Fruit fly (Drosophila melanogaster): ENCODE data around the gene Nubp2.

DNA sequence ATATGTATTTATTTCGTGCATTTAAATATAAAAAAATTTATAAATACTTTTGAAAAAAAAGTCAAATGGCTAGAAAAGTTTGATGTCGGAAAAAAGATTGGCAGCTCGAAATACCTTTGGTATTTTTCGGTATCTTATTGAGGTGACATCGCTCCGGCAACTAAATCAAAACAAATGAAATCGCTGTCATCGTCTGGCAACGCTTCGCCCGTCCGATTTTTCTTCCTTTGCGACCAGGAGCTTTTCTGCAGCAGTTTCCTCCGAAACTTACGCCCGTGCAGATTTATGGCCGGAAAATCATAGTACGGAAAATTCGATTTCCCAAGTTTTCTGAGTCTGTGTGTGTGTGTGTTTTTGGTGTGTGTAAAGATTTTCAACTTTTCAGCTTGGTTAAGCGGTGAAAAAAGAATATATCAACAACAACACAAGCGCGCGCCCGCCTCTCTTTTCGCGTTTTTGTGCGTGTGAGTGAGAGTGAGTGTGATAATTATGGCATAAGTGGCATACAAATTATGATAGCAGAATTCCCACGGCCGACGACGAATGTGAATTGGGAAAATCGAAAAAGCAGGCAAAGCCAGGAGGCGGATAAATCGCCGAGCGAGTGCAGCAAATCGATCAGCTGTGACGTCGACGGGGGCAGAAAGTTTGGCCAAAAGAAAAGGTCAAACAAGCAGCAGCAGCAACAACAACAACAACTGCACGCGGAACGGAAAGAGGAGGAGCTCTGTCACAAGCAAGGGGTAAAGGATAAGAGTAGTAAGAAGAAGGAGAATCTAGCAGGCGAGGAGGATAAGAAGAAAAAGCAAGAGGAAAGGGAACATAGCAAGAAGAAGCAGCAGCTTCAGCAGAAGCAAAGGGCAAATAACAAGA lies 29.0 kb upstream of the Nubp2 start, which contains the start of gene CG32425:
- TF ChIP-seq cnc (optimal IDR thresholded peaks at IDR 0.05) = no peak
- TF ChIP-seq CG5204 (GFP tag; optimal IDR thresholded peaks at IDR 0.05) = no peak
- no peak for TF ChIP-seq kay (GFP tag; ENCODE audit: borderline replicate concordance)
- no peak for TF ChIP-seq CG33017 (tag; optimal IDR thresholded peaks at IDR 0.05)
